Worm (Caenorhabditis elegans) whole organism, L2 larva: ENCODE results near the gene crh-2.

Experiments
- F13H6.1 ChIP-seq: sonication (generic microtip); optimal IDR thresholded peaks from 2 replicates; lab custom pipeline; 2016; ENCODE audit warnings: missing genetic modification characterization, missing compliant biosample characterization
- aly-2 ChIP-seq: fragments of 150-350 bp; optimal IDR thresholded peaks from 2 replicates; lab custom pipeline; 2014; ENCODE audit warnings: missing biosample characterization, missing genetic modification characterization
- ama-1 ChIP-seq: fragments of 150-350 bp; optimal IDR thresholded peaks from 2 replicates; lab custom pipeline; 2018; ENCODE audit warnings: inconsistent platforms
- dmd-4 ChIP-seq: sonication (generic microtip); optimal IDR thresholded peaks from 2 replicates; lab custom pipeline; 2017; ENCODE audit warnings: missing biosample characterization, missing genetic modification characterization
- lin-39 ChIP-seq: fragments of 150-350 bp; optimal IDR thresholded peaks from 2 replicates; lab custom pipeline; 2014; ENCODE audit warnings: missing biosample characterization, missing genetic modification reagents, missing genetic modification characterization
- nhr-6 ChIP-seq: fragments of 150-350 bp; optimal IDR thresholded peaks from 2 replicates; lab custom pipeline; 2014; ENCODE audit warnings: missing biosample characterization, missing genetic modification characterization
- nhr-77 ChIP-seq: fragments of 150-350 bp; optimal IDR thresholded peaks from 2 replicates; lab custom pipeline; 2014; ENCODE audit warnings: missing biosample characterization, missing genetic modification characterization
- skn-1 ChIP-seq: sonication (generic microtip); optimal IDR thresholded peaks from 2 replicates; lab custom pipeline; 2017; ENCODE audit warnings: missing biosample characterization, missing genetic modification characterization
- sma-3 ChIP-seq: sonication (generic microtip); optimal IDR thresholded peaks from 2 replicates; lab custom pipeline; 2016; ENCODE audit warnings: missing genetic modification reagents, missing genetic modification characterization, missing compliant biosample characterization
- ztf-11 ChIP-seq: sonication (generic microtip); optimal IDR thresholded peaks from 2 replicates; lab custom pipeline; 2017; ENCODE audit warnings: missing biosample characterization, missing genetic modification characterization

DNA sequence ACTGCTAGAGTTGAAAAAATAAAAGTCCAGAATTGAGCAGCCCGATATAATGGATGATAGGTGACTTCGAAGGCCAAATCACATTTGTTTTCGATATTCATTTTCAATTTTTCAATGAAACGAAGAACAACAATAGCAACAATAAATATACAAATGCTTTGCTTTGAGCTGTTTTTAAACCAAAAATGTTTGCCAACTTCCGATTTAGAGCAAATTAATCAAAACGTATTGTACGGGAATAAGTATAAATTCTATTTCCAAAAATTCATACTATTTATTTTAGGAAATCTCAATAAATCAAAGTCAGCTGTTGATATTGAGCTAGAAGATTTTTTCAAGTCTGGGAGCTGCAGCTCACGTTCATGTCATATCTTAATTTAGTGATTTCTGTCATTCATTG is 16.4 kb downstream of the crh-2 start, which contains the start of gene srb-1:
- TF ChIP-seq F13H6.1 (tag; lab: Kevin White, UChicago) (no peak), aly-2 (tag; lab: Kevin White, UChicago) (no peak), dmd-4 (tag; lab: Kevin White, UChicago) (no peak), sma-3 (GFP tag; lab: Kevin White, UChicago) (no peak), skn-1 (tag; lab: Kevin White, UChicago) (no peak), ama-1 (lab: Kevin White, UChicago) (no peak), ztf-11 (tag; lab: Kevin White, UChicago) (no peak), nhr-6 (no peak), nhr-77 (tag; lab: Kevin White, UChicago) (no peak), lin-39 (tag; lab: Kevin White, UChicago) (no peak)
